Worm (Caenorhabditis elegans) whole organism, L4/young adult: ENCODE data around the gene F56D6.22.
"Not testable (repeated sequence)": the region's sequence is repeated elsewhere in the genome, so short reads cannot be mapped to it uniquely, and the experiment has no call there.

ENCODE experiments used
- W03F9.2 ChIP-seq: fragments of 150-350 bp; optimal IDR thresholded peaks from 2 replicates; lab custom pipeline; 2014; ENCODE audit warnings: missing biosample characterization, missing genetic modification characterization
- dao-5 ChIP-seq: sonication (generic microtip); optimal IDR thresholded peaks from 2 replicates; lab custom pipeline; 2016; ENCODE audit warnings: missing genotype, missing genetic modification characterization, moderate library complexity, missing compliant biosample characterization
- him-1 ChIP-seq: sonication (generic microtip); optimal IDR thresholded peaks from 2 replicates; lab custom pipeline; 2016; ENCODE audit warnings: missing genotype, missing genetic modification reagents, missing genetic modification characterization, missing compliant biosample characterization

- not testable (repeated sequence) for TF ChIP-seq dao-5; him-1 (tag; lab: Kevin White, UChicago); W03F9.2 (tag; lab: Kevin White, UChicago)
Observed at ce11 chrIV:3911848-3912247, 4.4 kb upstream of the F56D6.22 start, which contains the start of gene F56D6.18.
